Fruit fly (Drosophila melanogaster) whole organism, wandering third instar larva: ENCODE data around the gene Gr63a.

Experiments
- Dfd ChIP-seq: fragments of >200 bp; optimal IDR thresholded peaks from 2 replicates; lab custom pipeline; 2017; ENCODE audit warnings: missing biosample characterization, missing genetic modification characterization
- GATAd ChIP-seq: sonication (Bioruptor generic); optimal IDR thresholded peaks from 2 replicates; lab custom pipeline; 2016; ENCODE audit warnings: missing biosample characterization, missing genetic modification characterization
- HLH106 ChIP-seq: fragments of 200-800 bp; optimal IDR thresholded peaks from 3 replicates; lab custom pipeline; 2019; ENCODE audit warnings: missing biosample characterization, mild to moderate bottlenecking, missing genetic modification characterization, moderate library complexity
- Hr83 ChIP-seq: fragments of 200-300 bp; sonication (Bioruptor generic); optimal IDR thresholded peaks from 2 replicates; lab custom pipeline; 2016; ENCODE audit warnings: missing biosample characterization, mild to moderate bottlenecking, missing genetic modification characterization, moderate library complexity; ENCODE audit not compliant: poor library complexity, severe bottlenecking
- Jra ChIP-seq: sonication (Bioruptor generic); optimal IDR thresholded peaks from 2 replicates; lab custom pipeline; 2016; ENCODE audit warnings: missing biosample characterization, missing genetic modification characterization
- OdsH ChIP-seq: fragments of 200-800 bp; sonication (Bioruptor generic); optimal IDR thresholded peaks from 2 replicates; lab custom pipeline; 2016; ENCODE audit warnings: missing biosample characterization, mild to moderate bottlenecking, missing genetic modification characterization
- brk ChIP-seq: fragments of 200-800 bp; sonication (Bioruptor generic); optimal IDR thresholded peaks from 2 replicates; lab custom pipeline; 2016; ENCODE audit warnings: missing biosample characterization, mild to moderate bottlenecking, missing genetic modification characterization
- psq ChIP-seq: fragments of 200-800 bp; sonication (Bioruptor generic); optimal IDR thresholded peaks from 3 replicates; lab custom pipeline; 2017; ENCODE audit warnings: missing biosample characterization, mild to moderate bottlenecking, missing genetic modification characterization, moderate library complexity

dm6 chr3L:3935567-3936207, 39.3 kb upstream of the Gr63a start, which contains the start of gene Eip63F-1:
- TF ChIP-seq Hr83 (GFP tag; lab: Kevin White, UChicago) (no peak), psq (GFP tag; lab: Kevin White, UChicago) (peak; percentile 18), brk (GFP tag; lab: Kevin White, UChicago) (no peak), Dfd (GFP tag; lab: Kevin White, UChicago) (no peak), GATAd (GFP tag; lab: Kevin White, UChicago) (no peak), OdsH (GFP tag; lab: Kevin White, UChicago) (peak; percentile 15), HLH106 (tag; lab: Kevin White, UChicago) (no peak), Jra (GFP tag; lab: Kevin White, UChicago) (no peak)
